Worm (Caenorhabditis elegans) whole organism, L4/young adult: ENCODE measurements around the gene dlhd-1.

Source experiments
- W03F9.2 ChIP-seq: fragments of 150-350 bp; optimal IDR thresholded peaks from 2 replicates; lab custom pipeline; 2014; ENCODE audit warnings: missing biosample characterization, missing genetic modification characterization
- dao-5 ChIP-seq: sonication (generic microtip); optimal IDR thresholded peaks from 2 replicates; lab custom pipeline; 2016; ENCODE audit warnings: missing genotype, missing genetic modification characterization, moderate library complexity, missing compliant biosample characterization
- him-1 ChIP-seq: sonication (generic microtip); optimal IDR thresholded peaks from 2 replicates; lab custom pipeline; 2016; ENCODE audit warnings: missing genotype, missing genetic modification reagents, missing genetic modification characterization, missing compliant biosample characterization

Gene dlhd-1

DNA sequence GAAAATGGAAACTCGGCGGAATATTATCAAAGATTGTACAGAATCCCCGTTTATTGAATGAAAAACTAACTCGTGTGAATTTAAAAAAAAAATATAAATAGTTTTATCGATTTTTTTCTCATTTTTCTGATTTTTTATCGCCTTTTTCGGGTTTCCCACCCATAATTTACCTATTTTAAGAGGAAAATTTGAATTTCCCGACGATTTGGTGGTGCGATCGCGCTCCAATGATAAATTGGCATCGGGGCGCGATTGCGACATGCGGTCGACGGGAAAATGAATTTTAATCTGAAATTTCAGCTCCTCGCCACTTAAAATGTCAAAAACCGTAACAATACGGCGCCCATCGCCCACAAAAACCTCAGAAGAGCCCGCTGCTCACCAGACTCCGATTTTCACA is 44.3 kb downstream of the dlhd-1 start, which contains the start of gene taf-6.1:
TSS of gene taf-6.1 (plus strand) at position 301 of the 400 bp plus-strand sequence.
- no peak for TF ChIP-seq W03F9.2 (tag; lab: Kevin White, UChicago)
- TF ChIP-seq dao-5 (tag; lab: Kevin White, UChicago), result no peak
- no peak for TF ChIP-seq him-1 (tag; lab: Kevin White, UChicago)

DNA sequence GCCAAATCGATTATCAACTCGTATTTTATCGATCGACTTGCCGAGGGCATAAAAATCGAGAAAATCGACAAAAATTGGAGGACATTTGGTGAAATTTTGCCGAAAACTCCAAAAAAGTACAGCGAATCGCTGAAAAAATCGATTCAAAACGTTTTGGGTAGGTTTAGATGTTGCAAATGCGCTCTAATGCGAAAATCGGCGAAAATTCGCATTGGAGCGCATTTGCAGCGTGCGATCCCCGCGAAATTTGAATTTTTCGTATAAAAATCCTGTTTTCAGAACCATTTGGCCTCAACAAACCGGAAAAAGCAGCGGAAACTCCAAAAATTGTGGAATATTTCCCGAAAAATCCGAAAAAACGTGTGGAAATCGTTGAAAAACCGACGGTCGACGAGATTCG is 45.5 kb downstream of the dlhd-1 start:
- TF ChIP-seq W03F9.2 (tag; lab: Kevin White, UChicago) (no peak), him-1 (tag; lab: Kevin White, UChicago) (no peak), dao-5 (tag; lab: Kevin White, UChicago) (no peak)

DNA sequence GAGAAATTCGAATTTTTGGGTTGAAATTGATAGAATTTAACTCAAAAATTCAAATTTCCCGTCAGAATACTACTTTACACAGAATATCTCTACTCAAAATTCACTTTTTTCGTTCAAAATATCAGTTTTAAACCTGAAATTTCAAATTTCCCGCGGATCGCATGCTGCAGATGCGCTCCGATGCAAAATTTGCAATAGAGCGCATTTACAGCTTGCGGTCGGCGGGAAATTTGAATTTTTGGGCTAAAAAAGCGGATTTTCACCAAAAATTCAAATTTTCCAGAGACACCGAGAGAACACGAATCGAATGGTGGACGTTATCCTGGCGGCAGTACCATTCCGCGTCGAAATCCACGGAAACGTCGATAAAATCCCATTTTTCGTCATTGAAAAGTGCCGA is 47.2 kb downstream of the dlhd-1 start:
- TF ChIP-seq W03F9.2 (tag; lab: Kevin White, UChicago), result no peak
- TF ChIP-seq him-1 (tag; lab: Kevin White, UChicago), result no peak
- no peak for TF ChIP-seq dao-5 (tag; lab: Kevin White, UChicago)

DNA sequence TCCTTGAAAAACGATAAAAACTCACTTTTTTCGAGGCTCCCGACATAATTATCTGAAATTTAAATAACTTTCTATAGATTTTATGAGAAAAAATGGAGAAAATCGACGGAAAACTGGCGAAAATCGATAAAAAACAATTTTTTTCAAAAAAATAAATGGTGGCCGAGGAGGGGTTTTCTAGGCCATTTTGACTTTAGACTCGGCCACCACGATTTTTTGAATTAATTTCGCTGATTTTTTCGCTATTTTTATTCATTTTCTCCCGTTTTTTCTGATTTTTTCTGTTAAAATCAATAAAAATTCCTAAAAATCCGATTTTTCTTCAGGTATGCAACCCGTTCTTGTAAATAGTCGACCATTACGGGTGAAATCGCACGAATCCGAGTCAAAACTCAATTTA is 48.7 kb downstream of the dlhd-1 start, which contains the start of the genes sut-1 and eri-3:
TSS of gene sut-1 (minus strand) at position 58 of the 400 bp plus-strand sequence.
TSS of gene eri-3 (plus strand) at position 327 of the 400 bp plus-strand sequence.
- TF ChIP-seq him-1 (tag; lab: Kevin White, UChicago), result no peak
- TF ChIP-seq W03F9.2 (tag; lab: Kevin White, UChicago), result no peak
- TF ChIP-seq dao-5 (tag; lab: Kevin White, UChicago), result no peak
